Worm (Caenorhabditis elegans) whole organism, L4/young adult: ENCODE data around the gene mrpl-50.

ENCODE experiments used
- W03F9.2 ChIP-seq: fragments of 150-350 bp; optimal IDR thresholded peaks from 2 replicates; lab custom pipeline; 2014; ENCODE audit warnings: missing biosample characterization, missing genetic modification characterization
- dao-5 ChIP-seq: sonication (generic microtip); optimal IDR thresholded peaks from 2 replicates; lab custom pipeline; 2016; ENCODE audit warnings: missing genotype, missing genetic modification characterization, moderate library complexity, missing compliant biosample characterization
- him-1 ChIP-seq: sonication (generic microtip); optimal IDR thresholded peaks from 2 replicates; lab custom pipeline; 2016; ENCODE audit warnings: missing genotype, missing genetic modification reagents, missing genetic modification characterization, missing compliant biosample characterization

mrpl-50 gene

DNA sequence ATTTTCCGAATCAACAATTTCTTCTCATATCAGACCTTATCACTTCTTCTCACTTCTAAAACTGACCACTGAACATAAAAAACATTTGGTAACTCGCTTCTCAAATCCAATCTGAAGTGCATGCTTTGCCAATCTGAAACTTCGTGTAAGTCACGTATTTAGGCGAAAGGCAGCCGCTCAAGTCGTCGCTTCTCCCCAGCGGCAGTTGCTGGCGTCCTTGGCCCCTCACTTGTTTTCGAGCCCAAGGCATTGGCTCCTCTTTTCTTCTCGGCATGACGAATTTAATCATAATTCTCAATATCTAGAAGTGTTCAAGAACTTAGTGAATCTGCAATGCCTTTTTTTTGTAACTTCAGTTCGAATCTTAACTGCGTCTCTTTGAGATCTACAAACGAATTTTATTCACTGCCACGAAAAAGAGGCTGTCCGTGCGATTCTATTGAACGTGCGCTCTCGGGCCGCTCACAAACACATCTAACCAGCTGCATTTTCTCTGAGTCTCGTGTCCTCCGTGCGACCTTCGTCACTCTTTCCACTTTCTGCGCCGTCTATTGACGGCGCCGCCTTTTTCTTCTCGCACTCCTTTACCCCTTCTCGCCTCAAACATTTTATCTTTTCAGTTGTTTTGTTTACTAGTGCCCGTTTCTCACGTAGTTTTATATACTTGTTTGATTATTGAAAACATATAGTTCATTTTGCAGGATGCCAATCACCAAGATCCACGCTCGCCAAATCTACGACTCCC is 1.9 kb downstream of the mrpl-50 start:
- TF ChIP-seq dao-5 (tag; lab: Kevin White, UChicago) (no peak), W03F9.2 (no peak), him-1 (no peak)

DNA sequence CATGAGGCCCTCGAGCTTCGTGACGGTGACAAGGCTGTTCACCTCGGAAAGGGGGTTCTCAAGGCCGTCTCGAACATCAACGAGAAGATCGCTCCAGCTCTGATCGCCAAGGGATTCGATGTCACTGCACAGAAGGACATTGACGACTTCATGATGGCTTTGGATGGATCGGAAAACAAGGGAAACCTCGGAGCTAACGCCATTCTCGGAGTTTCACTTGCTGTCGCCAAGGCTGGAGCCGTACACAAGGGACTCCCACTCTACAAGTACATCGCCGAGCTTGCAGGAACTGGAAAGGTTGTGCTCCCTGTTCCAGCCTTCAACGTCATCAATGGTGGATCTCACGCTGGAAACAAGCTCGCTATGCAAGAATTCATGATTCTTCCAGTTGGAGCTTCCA is 2.8 kb downstream of the mrpl-50 start:
- TF ChIP-seq him-1 = no peak
- TF ChIP-seq W03F9.2 = no peak
- TF ChIP-seq dao-5 (tag; lab: Kevin White, UChicago) = no peak

DNA sequence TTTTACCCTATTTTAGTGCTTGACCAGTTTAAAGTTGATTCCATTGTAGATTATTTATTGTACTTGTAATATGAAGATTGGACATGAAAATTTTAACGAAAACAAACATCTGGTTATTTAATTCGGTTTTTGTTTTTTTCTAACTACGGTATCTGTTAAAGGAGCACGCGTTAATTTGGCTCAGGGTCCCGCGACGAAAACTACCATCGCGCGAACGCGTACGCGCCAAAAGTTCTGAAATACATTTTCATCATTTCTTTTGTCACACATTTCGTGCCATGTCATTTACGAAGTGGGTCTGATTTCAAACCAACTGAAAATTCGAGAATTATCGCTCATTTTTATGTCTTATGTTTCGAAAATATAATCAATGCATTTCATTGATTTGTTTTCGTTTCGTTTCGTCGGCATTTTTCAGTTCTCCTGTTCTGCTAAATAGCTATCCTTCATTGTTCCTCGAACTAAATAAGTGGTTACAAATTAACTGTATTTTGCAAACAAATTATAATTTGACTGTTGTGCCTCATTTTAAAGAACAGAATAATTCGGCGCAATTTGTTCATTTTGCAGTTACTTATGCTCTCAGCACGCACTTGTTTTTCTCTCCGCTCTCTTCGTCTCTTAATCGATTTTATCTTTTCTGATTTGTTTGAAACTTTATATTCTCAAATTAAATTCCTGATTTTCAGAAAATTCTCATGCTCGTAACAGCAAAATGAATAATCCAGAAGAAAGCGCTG is 4.2 kb downstream of the mrpl-50 start, which contains the start of gene T21B10.3:
Gene T21B10.3 (plus strand): TSS at position 690 of the 740 bp plus-strand sequence.
- peak; percentile 68 for TF ChIP-seq W03F9.2
- peak; percentile 22 for TF ChIP-seq him-1
- no peak for TF ChIP-seq dao-5 (tag; lab: Kevin White, UChicago)

DNA sequence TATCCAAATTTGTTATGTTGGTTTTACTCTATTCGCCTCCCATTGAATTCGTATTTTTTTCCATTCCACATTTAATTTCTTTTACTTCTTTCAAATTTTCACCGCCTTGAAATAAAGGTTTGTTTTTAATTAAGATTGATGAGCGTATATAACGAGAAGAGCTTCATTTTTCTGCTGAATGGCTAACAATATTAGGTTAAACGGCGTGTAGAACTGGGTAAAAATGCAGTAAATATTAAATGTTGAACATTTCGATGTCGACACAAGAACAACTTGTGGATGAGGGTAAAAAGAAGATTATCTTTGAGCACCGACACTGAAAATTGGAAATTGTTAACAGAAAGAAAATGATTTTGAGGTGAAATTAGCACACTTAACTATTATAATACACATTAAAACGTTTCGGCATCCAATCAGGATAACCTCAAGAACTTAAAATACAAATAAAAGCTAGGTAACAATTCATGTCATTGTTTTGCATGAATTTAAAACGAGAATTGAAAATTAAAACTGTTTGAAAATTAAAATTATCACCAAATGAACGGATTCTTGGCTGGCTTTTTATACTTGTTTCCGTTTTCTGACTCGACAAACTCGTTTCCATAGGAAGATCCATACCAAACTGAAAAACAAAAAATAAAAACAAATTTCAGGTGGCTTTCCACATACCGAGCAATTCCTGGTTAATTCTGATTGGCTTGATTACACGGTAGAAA is 9.4 kb downstream of the mrpl-50 start:
- TF ChIP-seq W03F9.2 (no peak), him-1 (no peak), dao-5 (tag; lab: Kevin White, UChicago) (no peak)

DNA sequence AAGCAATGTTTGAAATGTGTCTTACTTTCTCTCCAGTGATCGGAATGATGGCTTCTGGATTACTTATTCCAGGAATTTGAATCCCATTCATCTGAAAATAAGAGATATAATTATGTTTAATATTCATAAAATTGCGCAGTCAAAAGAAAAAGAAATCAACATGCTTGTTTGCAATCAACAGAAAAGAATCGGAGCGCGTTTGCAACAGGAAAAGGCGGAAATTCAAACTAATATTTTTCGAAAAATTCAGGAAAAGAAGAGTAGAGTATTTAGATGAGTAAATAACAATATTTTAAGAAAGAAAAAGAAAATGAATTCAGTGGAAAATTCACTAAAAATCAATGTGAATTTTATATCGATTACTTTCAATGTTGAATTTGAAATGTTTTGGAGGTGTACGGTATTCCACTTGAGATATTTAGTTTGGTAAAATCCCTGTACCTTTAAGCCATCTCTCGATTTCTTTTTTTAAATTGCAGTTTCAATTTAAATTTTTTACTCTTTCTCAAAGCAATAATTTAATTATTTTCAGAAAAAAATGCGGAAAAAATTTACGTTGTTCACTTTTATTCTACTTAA is 10.8 kb downstream of the mrpl-50 start, which contains the start of the genes set-17 and T21B10.4:
Gene set-17 (minus strand): TSS at position 127 of the 579 bp plus-strand sequence.
Gene T21B10.4 (plus strand): TSS at position 533 of the 579 bp plus-strand sequence.
- TF ChIP-seq dao-5 (tag; lab: Kevin White, UChicago) = no peak
- peak; percentile 33 for TF ChIP-seq W03F9.2

DNA sequence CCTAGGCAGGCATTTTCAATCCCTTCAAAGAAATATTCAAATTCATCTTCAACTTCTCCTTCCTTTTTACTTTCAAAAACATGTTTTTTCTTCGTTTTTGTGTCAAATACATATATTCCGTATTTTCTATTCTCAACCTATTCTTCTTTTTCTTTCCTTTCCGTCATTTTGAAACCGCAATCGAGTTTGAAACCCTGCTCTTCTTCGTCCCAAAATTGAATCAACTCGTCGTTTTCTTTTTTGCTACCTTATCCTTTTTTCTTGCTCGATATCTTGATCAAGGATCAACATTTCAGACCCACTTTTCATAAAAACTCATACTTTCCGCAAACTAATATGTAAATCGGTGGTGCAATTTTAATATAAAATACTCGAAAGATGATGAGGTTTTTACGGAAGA is 15.5 kb downstream of the mrpl-50 start:
- TF ChIP-seq W03F9.2 = no peak
- TF ChIP-seq dao-5 (tag; lab: Kevin White, UChicago) = no peak
- TF ChIP-seq him-1 = no peak

DNA sequence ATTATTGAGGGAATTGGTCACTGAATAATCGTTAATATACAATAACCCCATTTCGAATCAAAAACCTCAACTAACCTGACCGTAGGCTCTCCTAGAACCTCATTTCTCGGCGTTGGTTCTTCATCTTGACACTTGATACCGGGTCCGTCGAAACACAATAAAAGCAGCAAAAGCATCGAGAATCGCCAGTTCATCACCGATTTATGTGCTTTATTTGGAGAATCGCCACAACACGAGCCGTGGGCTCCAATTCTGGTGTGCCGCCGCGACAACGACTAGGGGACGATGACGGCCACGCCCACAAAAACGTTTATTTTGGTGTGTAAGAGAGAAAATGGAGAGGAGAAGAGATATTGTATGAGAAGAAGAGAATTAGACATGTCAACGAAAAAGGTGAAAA is 17.8 kb downstream of the mrpl-50 start, which contains the start of gene cutl-15:
Gene cutl-15 (minus strand): TSS at position 298 of the 400 bp plus-strand sequence.
- TF ChIP-seq him-1 = no peak
- TF ChIP-seq W03F9.2 = no peak
- no peak for TF ChIP-seq dao-5 (tag; lab: Kevin White, UChicago)

DNA sequence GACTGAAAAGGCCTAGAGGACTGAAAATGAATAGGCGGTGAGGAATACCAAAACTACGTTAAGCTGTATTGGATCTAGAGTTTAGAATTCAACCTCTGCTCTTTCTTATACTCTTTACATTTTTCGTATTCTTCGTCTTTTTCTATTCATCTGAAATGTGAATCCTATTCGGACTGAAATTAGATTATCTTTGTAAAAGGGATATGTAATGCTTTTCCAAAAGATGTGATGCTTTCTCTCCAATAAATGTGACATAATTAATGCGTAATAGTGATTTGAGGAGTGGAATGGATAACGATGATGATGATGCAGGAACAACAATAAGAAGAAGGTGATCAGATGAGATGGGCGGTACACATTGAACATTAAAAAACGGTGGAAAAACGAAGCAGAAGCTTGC is 19.0 kb downstream of the mrpl-50 start:
- TF ChIP-seq him-1 (no peak), W03F9.2 (no peak), dao-5 (tag; lab: Kevin White, UChicago) (no peak)

DNA sequence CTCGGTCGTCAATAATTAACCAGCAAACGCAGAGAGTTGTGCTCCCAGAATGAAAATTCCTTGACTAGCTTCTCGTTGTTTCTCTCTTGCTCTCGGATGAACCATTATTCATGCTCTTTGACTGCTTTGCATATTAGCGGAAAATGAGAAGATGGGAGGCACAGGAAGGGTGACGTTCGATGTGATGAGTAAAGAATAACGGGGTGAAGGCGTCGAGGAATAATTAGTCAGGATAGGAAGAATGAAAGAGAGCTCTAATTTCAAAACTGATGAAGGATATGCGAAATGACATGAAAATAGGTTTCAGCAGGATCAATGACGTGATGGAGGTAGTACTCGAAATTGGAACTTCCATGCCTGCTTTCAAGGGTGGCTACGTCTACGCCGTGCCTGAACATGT is 21.6 kb downstream of the mrpl-50 start:
- no peak for TF ChIP-seq W03F9.2
- no peak for TF ChIP-seq dao-5 (tag; lab: Kevin White, UChicago)
- TF ChIP-seq him-1 = no peak

DNA sequence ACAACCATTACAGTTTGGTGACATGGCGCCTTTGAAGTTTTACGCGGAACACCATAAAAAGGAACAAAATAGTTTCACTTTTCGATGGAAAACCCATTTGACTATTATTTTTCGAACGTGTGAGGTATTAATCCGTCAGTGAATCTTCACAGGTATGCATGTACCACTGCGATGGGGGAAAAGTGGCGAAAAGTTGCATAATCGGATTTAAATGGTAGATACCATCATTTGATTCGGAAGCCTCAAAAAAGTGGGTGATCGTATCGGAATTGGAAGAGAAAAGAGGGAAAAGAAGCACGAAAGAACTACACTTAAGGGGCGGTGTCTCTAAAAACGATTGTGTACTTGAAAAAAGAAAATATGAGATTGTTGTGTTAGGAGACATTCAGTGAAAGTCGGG is 24.1 kb downstream of the mrpl-50 start:
- TF ChIP-seq him-1 = no peak
- TF ChIP-seq dao-5 (tag; lab: Kevin White, UChicago) = no peak
- no peak for TF ChIP-seq W03F9.2

DNA sequence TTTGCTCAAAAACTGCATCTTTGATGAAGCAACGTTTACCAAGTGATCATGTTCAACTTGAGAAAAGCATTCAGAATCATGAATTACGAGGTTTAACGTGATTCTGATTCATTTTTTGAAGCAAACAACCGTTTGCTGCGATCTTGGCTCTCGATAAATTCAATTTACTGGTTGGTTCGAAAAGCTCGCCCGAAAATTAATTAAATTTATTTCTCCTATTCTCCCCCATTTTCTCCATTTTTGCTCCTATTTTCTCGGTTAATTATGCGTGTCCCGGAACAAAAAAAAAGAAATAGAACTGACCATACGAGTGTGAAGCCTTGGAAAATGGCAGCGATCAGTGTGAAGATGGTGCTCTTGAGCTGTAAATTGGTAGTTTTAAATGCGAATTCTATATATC is 27.3 kb downstream of the mrpl-50 start:
- TF ChIP-seq W03F9.2 = no peak
- TF ChIP-seq dao-5 (tag; lab: Kevin White, UChicago) = no peak
- TF ChIP-seq him-1 = no peak

DNA sequence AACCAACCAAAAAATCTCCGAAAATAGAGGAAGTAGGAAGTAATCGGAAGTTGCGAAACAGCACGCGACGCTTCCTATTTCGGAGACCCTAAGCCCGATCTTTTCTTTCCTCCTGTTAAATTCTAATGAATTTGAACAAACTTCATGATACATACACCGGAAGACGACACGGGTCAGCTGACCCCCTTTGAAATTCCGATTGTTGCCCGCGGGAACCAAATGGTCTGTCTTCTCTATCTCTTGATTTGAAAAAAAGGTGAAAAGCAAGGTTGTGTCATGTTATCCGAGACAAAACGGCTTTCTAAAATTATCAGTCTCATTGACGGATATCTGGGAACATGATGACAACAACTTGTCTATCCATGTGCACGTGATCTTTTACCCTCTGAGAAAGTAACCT is 29.4 kb downstream of the mrpl-50 start:
- TF ChIP-seq him-1 (no peak), W03F9.2 (no peak), dao-5 (tag; lab: Kevin White, UChicago) (no peak)

DNA sequence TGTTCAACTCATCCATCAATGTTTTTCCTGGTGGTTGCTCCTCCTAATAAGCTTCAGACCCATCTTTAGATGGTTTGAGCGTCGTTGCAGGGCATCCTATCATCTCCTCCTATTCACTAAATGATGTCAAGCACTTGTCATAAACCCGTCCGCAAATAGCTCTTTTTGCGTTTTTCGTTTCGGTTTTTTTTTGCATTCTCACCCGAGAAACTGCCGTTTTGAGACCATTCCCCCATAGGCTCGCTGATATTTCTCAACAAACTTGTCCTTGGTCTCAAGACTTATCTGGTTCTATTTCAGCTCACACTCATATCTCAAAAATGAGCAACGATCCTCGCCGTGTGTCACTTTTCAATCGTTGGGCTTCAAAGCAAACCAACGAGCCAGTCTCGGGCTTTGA is 30.8 kb downstream of the mrpl-50 start, which contains the start of gene cal-2:
Gene cal-2 (plus strand): TSS at position 301 of the 400 bp plus-strand sequence.
- TF ChIP-seq him-1 (no peak), W03F9.2 (no peak), dao-5 (tag; lab: Kevin White, UChicago) (no peak)

DNA sequence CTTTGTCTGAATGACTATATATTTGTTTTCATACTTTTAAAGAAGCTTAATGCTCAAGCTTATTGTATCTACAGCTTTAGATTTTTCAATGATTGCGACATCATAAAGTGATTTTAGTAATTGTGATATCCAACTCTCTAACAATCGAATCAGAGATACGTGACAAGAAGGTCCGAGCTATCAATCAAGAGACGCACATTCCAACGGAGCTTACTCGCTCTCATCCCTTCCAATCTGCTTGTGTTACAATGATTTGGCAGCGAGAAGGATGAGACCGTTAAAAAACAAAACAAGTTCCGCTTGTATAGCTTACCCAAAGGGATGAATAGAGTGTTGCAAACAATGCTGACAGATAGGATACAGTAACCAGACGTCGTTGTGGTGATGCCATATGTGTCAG is 31.8 kb downstream of the mrpl-50 start:
- no peak for TF ChIP-seq dao-5 (tag; lab: Kevin White, UChicago)
- no peak for TF ChIP-seq W03F9.2
- no peak for TF ChIP-seq him-1
